Fruit fly (Drosophila melanogaster) whole organism, embryonic: ENCODE results near the gene CG7724.

Experiments used
- Bgb ChIP-seq: fragments of 200-800 bp; sonication (Bioruptor generic); IDR thresholded peaks from 2 replicates; pipeline ENCODE4 v1.3.6; 2022; ENCODE audit warnings: missing biosample characterization, missing genetic modification characterization; ENCODE audit not compliant: partially characterized antibody
- Bteb2 ChIP-seq: fragments of 200-800 bp; sonication (Bioruptor generic); optimal IDR thresholded peaks from 2 replicates; lab custom pipeline; 2016; ENCODE audit warnings: missing biosample characterization, missing genetic modification characterization
- CG10147 ChIP-seq: fragments of 200-800 bp; sonication (Bioruptor generic); optimal IDR thresholded peaks from 2 replicates; lab custom pipeline; 2019; ENCODE audit warnings: missing biosample characterization, mild to moderate bottlenecking, missing genetic modification characterization, moderate library complexity
- CG11247 ChIP-seq: fragments of 200-800 bp; sonication (Bioruptor generic); IDR thresholded peaks from 2 replicates; pipeline ENCODE4 v1.3.6; 2022; ENCODE audit warnings: missing biosample characterization, missing genetic modification characterization
- CG11560 ChIP-seq: fragments of 200-800 bp; sonication (Bioruptor generic); IDR thresholded peaks from 3 replicates; pipeline ENCODE4 v1.3.6; 2022; ENCODE audit warnings: missing biosample characterization, missing genetic modification characterization
- CG12391 ChIP-seq: fragments of 200-800 bp; sonication (Bioruptor generic); optimal IDR thresholded peaks from 3 replicates; lab custom pipeline; 2018; ENCODE audit warnings: missing biosample characterization, mild to moderate bottlenecking, missing genetic modification characterization, moderate library complexity
- CG15601 ChIP-seq: fragments of 200-800 bp; sonication (Bioruptor generic); optimal IDR thresholded peaks from 3 replicates; lab custom pipeline; 2019; ENCODE audit warnings: missing biosample characterization, mild to moderate bottlenecking, missing genetic modification characterization, moderate library complexity
- CG17802 ChIP-seq: fragments of 200-800 bp; sonication (Bioruptor generic); optimal IDR thresholded peaks from 2 replicates; lab custom pipeline; 2018; ENCODE audit warnings: missing biosample characterization, mild to moderate bottlenecking, missing genetic modification characterization, moderate library complexity
- CG18262 ChIP-seq: fragments of 200-800 bp; optimal IDR thresholded peaks from 3 replicates; lab custom pipeline; 2019; ENCODE audit warnings: missing biosample characterization, mild to moderate bottlenecking, missing genetic modification characterization, moderate library complexity
- CG1832 ChIP-seq: fragments of 200-800 bp; sonication (Bioruptor generic); optimal IDR thresholded peaks from 2 replicates; lab custom pipeline; 2017; ENCODE audit warnings: missing biosample characterization, mild to moderate bottlenecking, missing genetic modification characterization, inconsistent platforms
- CG2712 ChIP-seq: fragments of 200-800 bp; optimal IDR thresholded peaks from 3 replicates; lab custom pipeline; 2019; ENCODE audit warnings: missing biosample characterization, mild to moderate bottlenecking, missing genetic modification characterization, moderate library complexity
- CG2875 ChIP-seq: fragments of 200-800 bp; sonication (Bioruptor generic); optimal IDR thresholded peaks from 2 replicates; lab custom pipeline; 2017; ENCODE audit warnings: missing biosample characterization, mild to moderate bottlenecking, missing genetic modification characterization, missing genetic modification reagents
- CG2889 ChIP-seq: fragments of 200-800 bp; sonication (Bioruptor generic); IDR thresholded peaks from 3 replicates; pipeline ENCODE4 v1.3.6; 2022; ENCODE audit warnings: missing biosample characterization, missing genetic modification characterization
- CG30020 ChIP-seq: fragments of 200-800 bp; optimal IDR thresholded peaks from 2 replicates; lab custom pipeline; 2019; ENCODE audit warnings: missing biosample characterization, mild to moderate bottlenecking, missing genetic modification characterization, moderate library complexity
- CG32532 ChIP-seq: fragments of 200-800 bp; sonication (Bioruptor generic); IDR thresholded peaks from 2 replicates; pipeline ENCODE4 v1.3.6; 2022; ENCODE audit warnings: missing biosample characterization, missing genetic modification characterization
- CG4707 ChIP-seq: fragments of 200-800 bp; sonication (Bioruptor generic); optimal IDR thresholded peaks from 2 replicates; lab custom pipeline; 2018; ENCODE audit warnings: missing biosample characterization, mild to moderate bottlenecking, missing genetic modification characterization, moderate library complexity
- CG6254 ChIP-seq: fragments of 200-800 bp; sonication (Bioruptor generic); optimal IDR thresholded peaks from 3 replicates; lab custom pipeline; 2017; ENCODE audit warnings: mild to moderate bottlenecking, missing biosample characterization, missing genetic modification reagents, missing genetic modification characterization
- CG6654 ChIP-seq: fragments of 200-800 bp; sonication (Bioruptor generic); optimal IDR thresholded peaks from 2 replicates; lab custom pipeline; 2017; ENCODE audit warnings: missing biosample characterization, mild to moderate bottlenecking, missing genetic modification characterization
- CG7271 ChIP-seq: fragments of 200-800 bp; sonication (Bioruptor generic); optimal IDR thresholded peaks from 2 replicates; lab custom pipeline; 2018; ENCODE audit warnings: missing biosample characterization, mild to moderate bottlenecking, missing genetic modification characterization, moderate library complexity
- CG7372 ChIP-seq: fragments of 200-800 bp; sonication (Bioruptor generic); IDR thresholded peaks from 2 replicates; pipeline ENCODE4 v1.3.6; 2022; ENCODE audit warnings: missing biosample characterization, missing genetic modification characterization
- CTCF ChIP-seq: fragments of 200-800 bp; sonication (Bioruptor generic); optimal IDR thresholded peaks from 2 replicates; lab custom pipeline; 2017; ENCODE audit warnings: missing biosample characterization, mild to moderate bottlenecking, missing genetic modification characterization, moderate library complexity
- Camta ChIP-seq: fragments of 200-800 bp; sonication (Bioruptor generic); optimal IDR thresholded peaks from 2 replicates; lab custom pipeline; 2016; ENCODE audit warnings: missing biosample characterization, missing genetic modification characterization
- CkIIα-i1 ChIP-seq: fragments of 200-800 bp; sonication (Bioruptor generic); IDR thresholded peaks from 2 replicates; pipeline ENCODE4 v1.3.6; 2022; ENCODE audit warnings: missing biosample characterization, missing genetic modification characterization
- Elba2 ChIP-seq: fragments of 200-800 bp; sonication (Bioruptor generic); optimal IDR thresholded peaks from 3 replicates; lab custom pipeline; 2016; ENCODE audit warnings: missing biosample characterization, missing genetic modification characterization
- HHEX ChIP-seq: fragments of 200-800 bp; sonication (Bioruptor generic); optimal IDR thresholded peaks from 3 replicates; lab custom pipeline; 2017; ENCODE audit warnings: missing biosample characterization, mild to moderate bottlenecking, missing genetic modification characterization, missing genetic modification reagents
- HLHmδ ChIP-seq: fragments of 200-800 bp; sonication (Bioruptor generic); optimal IDR thresholded peaks from 2 replicates; lab custom pipeline; 2018; ENCODE audit warnings: missing biosample characterization, mild to moderate bottlenecking, missing genetic modification characterization, moderate library complexity
- Hey ChIP-seq: fragments of 200-800 bp; sonication (Bioruptor generic); optimal IDR thresholded peaks from 3 replicates; lab custom pipeline; 2018; ENCODE audit warnings: missing biosample characterization, mild to moderate bottlenecking, missing genetic modification characterization
- Hr39 ChIP-seq: fragments of >200 bp; optimal IDR thresholded peaks from 2 replicates; lab custom pipeline; 2017
- Meics ChIP-seq: fragments of 200-800 bp; sonication (Bioruptor generic); optimal IDR thresholded peaks from 2 replicates; lab custom pipeline; 2017; ENCODE audit warnings: missing biosample characterization, mild to moderate bottlenecking, missing genetic modification characterization
- NFAT ChIP-seq: fragments of 200-800 bp; sonication (Bioruptor generic); IDR thresholded peaks from 2 replicates; pipeline ENCODE4 v1.3.6; 2022; ENCODE audit warnings: missing biosample characterization, missing genetic modification characterization
- Opbp ChIP-seq: fragments of 200-800 bp; sonication (Bioruptor generic); IDR thresholded peaks from 3 replicates; pipeline ENCODE4 v1.3.6; 2022; ENCODE audit warnings: missing biosample characterization, missing genetic modification characterization; ENCODE audit not compliant: partially characterized antibody
- Optix ChIP-seq: fragments of 200-800 bp; sonication (Bioruptor generic); IDR thresholded peaks from 3 replicates; pipeline ENCODE4 v1.3.6; 2022; ENCODE audit warnings: missing biosample characterization, missing genetic modification characterization
- Side ChIP-seq: fragments of 200-800 bp; sonication (Bioruptor generic); optimal IDR thresholded peaks from 2 replicates; lab custom pipeline; 2016; ENCODE audit warnings: missing biosample characterization, missing genetic modification characterization
- ara ChIP-seq: fragments of 200-800 bp; sonication (Bioruptor generic); IDR thresholded peaks from 2 replicates; pipeline ENCODE4 v1.3.6; 2022; ENCODE audit warnings: missing biosample characterization, missing genetic modification characterization
- bab2 ChIP-seq: fragments of 200-800 bp; sonication (Bioruptor generic); optimal IDR thresholded peaks from 2 replicates; lab custom pipeline; 2016; ENCODE audit warnings: missing biosample characterization, missing genetic modification characterization
- btn ChIP-seq: fragments of 200-800 bp; sonication (Bioruptor generic); optimal IDR thresholded peaks from 2 replicates; lab custom pipeline; 2016; ENCODE audit warnings: missing biosample characterization, missing genetic modification characterization
- crp ChIP-seq, 2 experiments: fragments of 200-800 bp; sonication (Bioruptor generic); optimal IDR thresholded peaks; 2 replicates in 1 of 2; 3 replicates in 1 of 2; lab custom pipeline; 2017; ENCODE audit warnings: missing biosample characterization in 2 of 2, missing genetic modification characterization in 2 of 2, mild to moderate bottlenecking in 1 of 2, moderate library complexity in 1 of 2
- disco-r ChIP-seq: fragments of 200-800 bp; sonication (Bioruptor generic); optimal IDR thresholded peaks from 2 replicates; lab custom pipeline; 2016; ENCODE audit warnings: missing biosample characterization, missing genetic modification characterization
- dmrt99B ChIP-seq: fragments of 200-800 bp; sonication (Bioruptor generic); optimal IDR thresholded peaks from 2 replicates; lab custom pipeline; 2018; ENCODE audit warnings: missing biosample characterization, mild to moderate bottlenecking, missing genetic modification characterization, moderate library complexity
- fu2 ChIP-seq: fragments of 200-800 bp; sonication (Bioruptor generic); optimal IDR thresholded peaks from 2 replicates; lab custom pipeline; 2016; ENCODE audit warnings: missing biosample characterization, missing genetic modification characterization
- gcm2 ChIP-seq: fragments of 200-800 bp; sonication (Bioruptor generic); optimal IDR thresholded peaks from 2 replicates; lab custom pipeline; 2016; ENCODE audit warnings: missing biosample characterization, missing genetic modification characterization
- gfzf ChIP-seq: fragments of 200-800 bp; sonication (Bioruptor generic); optimal IDR thresholded peaks from 2 replicates; lab custom pipeline; 2016; ENCODE audit warnings: missing biosample characterization, mild to moderate bottlenecking, missing genetic modification characterization, moderate library complexity
- hbn ChIP-seq: fragments of 200-800 bp; sonication (Bioruptor generic); IDR thresholded peaks from 2 replicates; pipeline ENCODE4 v1.3.6; 2022; ENCODE audit warnings: missing biosample characterization, missing genetic modification characterization; ENCODE audit not compliant: partially characterized antibody
- ind ChIP-seq: fragments of 200-800 bp; sonication (Bioruptor generic); optimal IDR thresholded peaks from 3 replicates; lab custom pipeline; 2016; ENCODE audit warnings: missing biosample characterization, missing genetic modification characterization
- lmd ChIP-seq: fragments of 200-800 bp; sonication (Bioruptor generic); IDR thresholded peaks from 2 replicates; pipeline ENCODE4 v1.3.6; 2022; ENCODE audit warnings: missing biosample characterization, missing genetic modification characterization
- luna ChIP-seq: fragments of 200-800 bp; sonication (Bioruptor generic); optimal IDR thresholded peaks from 2 replicates; lab custom pipeline; 2016; ENCODE audit warnings: missing biosample characterization, missing genetic modification characterization
- org-1 ChIP-seq: fragments of 200-800 bp; sonication (Bioruptor generic); optimal IDR thresholded peaks from 2 replicates; lab custom pipeline; 2017; ENCODE audit warnings: missing biosample characterization, missing genetic modification characterization
- repo ChIP-seq: fragments of 200-800 bp; sonication (Bioruptor generic); optimal IDR thresholded peaks from 2 replicates; lab custom pipeline; 2016; ENCODE audit warnings: missing biosample characterization, missing genetic modification characterization
- sim ChIP-seq: fragments of 200-800 bp; sonication (Bioruptor generic); IDR thresholded peaks from 2 replicates; pipeline ENCODE4 v1.3.6; 2022; ENCODE audit warnings: missing biosample characterization, missing genetic modification characterization
- sr ChIP-seq: fragments of 200-800 bp; sonication (Bioruptor generic); IDR thresholded peaks from 3 replicates; pipeline ENCODE4 v1.3.6; 2022; ENCODE audit warnings: missing biosample characterization, missing genetic modification characterization
- stwl ChIP-seq: fragments of 200-800 bp; sonication (Bioruptor generic); optimal IDR thresholded peaks from 3 replicates; lab custom pipeline; 2018; ENCODE audit warnings: missing biosample characterization, mild to moderate bottlenecking, missing genetic modification characterization, moderate library complexity
- wor ChIP-seq: fragments of 200-800 bp; sonication (Bioruptor generic); IDR thresholded peaks from 2 replicates; pipeline ENCODE4 v1.3.6; 2022; ENCODE audit warnings: missing biosample characterization, missing genetic modification characterization
- zfh1 ChIP-seq: fragments of 200-800 bp; sonication (Bioruptor generic); IDR thresholded peaks from 3 replicates; pipeline ENCODE4 v1.3.6; 2022; ENCODE audit warnings: missing biosample characterization, missing genetic modification characterization

Gene CG7724

dm6 chr3L:17033309-17033708 lies 22.1 kb upstream of the CG7724 start (continued):
- TF ChIP-seq Elba2 (GFP tag; lab: Kevin White, UChicago) (no peak), gfzf (no peak), org-1 (GFP tag; lab: Kevin White, UChicago) (no peak), CG32532 (no peak), Hr39 (no peak), CG1832 (GFP tag; lab: Kevin White, UChicago) (no peak), disco-r (no peak), Meics (GFP tag; lab: Kevin White, UChicago) (no peak), CG11560 (no peak), Bteb2 (GFP tag; lab: Kevin White, UChicago) (no peak), sim (GFP tag; lab: Robert Waterston, UW) (peak; percentile 41; the same call in 1 of the 2 replicates), CG2712 (tag; lab: Kevin White, UChicago) (no peak), NFAT (GFP tag; lab: Robert Waterston, UW) (no peak), crp (GFP tag; optimal IDR thresholded peaks at IDR 0.05; lab: Kevin White, UChicago) (no peak), HHEX (GFP tag; lab: Kevin White, UChicago) (no peak), stwl (tag; lab: Kevin White, UChicago) (no peak), CG7271 (tag; lab: Kevin White, UChicago) (no peak), CG10147 (GFP tag; lab: Kevin White, UChicago) (no peak), CG2875 (GFP tag; lab: Kevin White, UChicago) (peak; percentile 1), CG17802 (tag; lab: Kevin White, UChicago) (no peak), HLHmδ (GFP tag; lab: Kevin White, UChicago) (peak; percentile 93), CTCF (GFP tag; lab: Kevin White, UChicago) (no peak), zfh1 (GFP tag; lab: Robert Waterston, UW) (no peak), CG2889 (GFP tag; lab: Robert Waterston, UW) (no peak), ind (no peak), Optix (GFP tag; lab: Robert Waterston, UW) (no peak), CG6654 (GFP tag; lab: Kevin White, UChicago) (no peak), hbn (GFP tag; lab: Robert Waterston, UW) (no peak), CG18262 (tag; lab: Kevin White, UChicago) (peak; percentile 42), CG12391 (tag; lab: Kevin White, UChicago) (no peak), CG7372 (GFP tag; lab: Robert Waterston, UW) (no peak), Hey (tag; lab: Kevin White, UChicago) (no peak), CG6254 (GFP tag; lab: Kevin White, UChicago) (peak; percentile 67), luna (GFP tag; lab: Kevin White, UChicago) (no peak), gcm2 (GFP tag; lab: Kevin White, UChicago) (no peak), CkIIα-i1 (GFP tag; lab: Robert Waterston, UW) (no peak), dmrt99B (no peak), CG30020 (tag; lab: Kevin White, UChicago) (no peak), CG15601 (peak; percentile 54), Side (GFP tag; lab: Kevin White, UChicago) (no peak), Bgb (GFP tag; lab: Robert Waterston, UW) (no peak), bab2 (no peak), lmd (GFP tag; lab: Robert Waterston, UW) (no peak), btn (no peak), fu2 (GFP tag; lab: Kevin White, UChicago) (no peak), repo (no peak), Opbp (GFP tag; lab: Robert Waterston, UW) (no peak), ara (GFP tag; lab: Robert Waterston, UW) (no peak), CG4707 (GFP tag; lab: Kevin White, UChicago) (no peak), Camta (GFP tag; lab: Kevin White, UChicago) (no peak), wor (GFP tag; lab: Robert Waterston, UW) (no peak), sr (GFP tag; lab: Robert Waterston, UW) (no peak), CG11247 (GFP tag; lab: Robert Waterston, UW) (no peak)
